Worm (Caenorhabditis elegans) whole organism, L2 larva: ENCODE data around the gene smg-6.

Experiments
- nhr-77 ChIP-seq: fragments of 150-350 bp; optimal IDR thresholded peaks from 2 replicates; lab custom pipeline; 2014; ENCODE audit warnings: missing biosample characterization, missing genetic modification characterization
- unc-62 ChIP-seq: fragments of 150-350 bp; optimal IDR thresholded peaks from 2 replicates; lab custom pipeline; 2014; ENCODE audit warnings: missing biosample characterization, missing genetic modification reagents, missing genetic modification characterization
- ztf-4 ChIP-seq: fragments of 150-350 bp; optimal IDR thresholded peaks from 2 replicates; lab custom pipeline; 2014; ENCODE audit warnings: missing biosample characterization, missing genetic modification characterization

DNA sequence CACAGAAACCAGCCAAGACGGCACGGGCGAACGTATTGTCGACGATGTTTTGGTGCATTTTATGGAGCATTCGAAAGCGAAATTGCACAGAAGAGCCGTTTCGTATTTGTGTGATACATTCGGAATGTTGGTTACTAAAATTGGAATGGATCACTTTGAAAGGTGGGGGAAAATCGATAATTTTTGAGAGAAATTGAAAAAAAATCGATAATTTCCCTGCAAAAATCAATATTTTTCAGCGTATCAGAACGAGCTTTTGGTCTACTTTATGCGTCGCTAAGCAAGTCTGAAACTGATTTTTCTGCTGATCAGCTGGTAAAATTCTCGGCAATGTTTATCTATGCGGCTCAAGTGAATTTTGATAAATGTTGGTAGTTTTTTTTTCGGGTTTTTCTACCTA lies 9.1 kb downstream of the smg-6 start:
- TF ChIP-seq ztf-4 (tag; lab: Kevin White, UChicago), result no peak
- TF ChIP-seq nhr-77 (tag; lab: Kevin White, UChicago), result no peak
- no peak for TF ChIP-seq unc-62
